Worm (Caenorhabditis elegans) whole organism, mixed stage, embryonic: ENCODE data around the gene vap-1.

Experiments
- M03D4.4 ChIP-seq: sonication (generic microtip); optimal IDR thresholded peaks from 2 replicates; lab custom pipeline; 2017; ENCODE audit warnings: mild to moderate bottlenecking, missing genetic modification characterization, missing compliant biosample characterization
- bed-3 ChIP-seq: fragments of 200-800 bp; sonication (Bioruptor generic); optimal IDR thresholded peaks from 3 replicates; lab custom pipeline; 2018; ENCODE audit warnings: mild to moderate bottlenecking, missing genetic modification characterization, moderate library complexity, missing compliant biosample characterization
- blmp-1 ChIP-seq: fragments of 150-350 bp; optimal IDR thresholded peaks from 2 replicates; lab custom pipeline; 2014; ENCODE audit warnings: missing biosample characterization, missing genetic modification characterization
- ceh-39 ChIP-seq: fragments of 150-350 bp; optimal IDR thresholded peaks from 2 replicates; lab custom pipeline; 2014; ENCODE audit warnings: missing biosample characterization, missing genetic modification characterization
- ceh-43 ChIP-seq: fragments of 200-800 bp; sonication (Bioruptor generic); optimal IDR thresholded peaks from 2 replicates; lab custom pipeline; 2018; ENCODE audit warnings: mild to moderate bottlenecking, missing genetic modification characterization, moderate library complexity, missing compliant biosample characterization
- ces-1 ChIP-seq: fragments of 150-350 bp; optimal IDR thresholded peaks from 2 replicates; lab custom pipeline; 2014; ENCODE audit warnings: missing biosample characterization, missing genetic modification reagents, missing genetic modification characterization
- cnd-1 ChIP-seq: fragments of 200-800 bp; sonication (Bioruptor generic); optimal IDR thresholded peaks from 2 replicates; lab custom pipeline; 2018; ENCODE audit warnings: mild to moderate bottlenecking, missing genetic modification characterization, missing compliant biosample characterization
- elt-1 ChIP-seq: sonication (generic microtip); optimal IDR thresholded peaks from 2 replicates; lab custom pipeline; 2017; ENCODE audit warnings: missing genetic modification characterization, mild to moderate bottlenecking, missing compliant biosample characterization, antibody characterized with exemption, moderate library complexity, borderline replicate concordance; ENCODE audit not compliant: insufficient read depth
- elt-3 ChIP-seq: fragments of 150-350 bp; optimal IDR thresholded peaks from 2 replicates; lab custom pipeline; 2014; ENCODE audit warnings: missing biosample characterization, missing genetic modification characterization
- flh-1 ChIP-seq: fragments of 200-800 bp; sonication (Bioruptor generic); optimal IDR thresholded peaks from 2 replicates; lab custom pipeline; 2018; ENCODE audit warnings: mild to moderate bottlenecking, missing genetic modification characterization, moderate library complexity, missing compliant biosample characterization
- ham-2 ChIP-seq: fragments of 200-800 bp; sonication (Bioruptor generic); optimal IDR thresholded peaks from 2 replicates; lab custom pipeline; 2018; ENCODE audit warnings: mild to moderate bottlenecking, missing genetic modification characterization, missing compliant biosample characterization
- hlh-1 ChIP-seq: fragments of 150-350 bp; optimal IDR thresholded peaks from 2 replicates; lab custom pipeline; 2014; ENCODE audit warnings: missing biosample characterization, missing genetic modification reagents, missing genetic modification characterization
- lin-13 ChIP-seq: fragments of 150-350 bp; optimal IDR thresholded peaks from 2 replicates; lab custom pipeline; 2014; ENCODE audit warnings: missing biosample characterization, missing genetic modification characterization
- lin-32 ChIP-seq: fragments of 200-800 bp; sonication (Bioruptor generic); optimal IDR thresholded peaks from 2 replicates; lab custom pipeline; 2018; ENCODE audit warnings: mild to moderate bottlenecking, missing genetic modification characterization, missing compliant biosample characterization
- lsy-2 ChIP-seq: fragments of 150-350 bp; optimal IDR thresholded peaks from 2 replicates; lab custom pipeline; 2014; ENCODE audit warnings: missing biosample characterization, missing genetic modification characterization
- mab-5 ChIP-seq: fragments of 150-350 bp; optimal IDR thresholded peaks from 2 replicates; lab custom pipeline; 2014; ENCODE audit warnings: missing biosample characterization, missing genetic modification characterization
- mep-1 ChIP-seq: fragments of 150-350 bp; optimal IDR thresholded peaks from 2 replicates; lab custom pipeline; 2017; ENCODE audit warnings: missing biosample characterization, missing genetic modification reagents, missing genetic modification characterization, inconsistent platforms
- mls-2 ChIP-seq: sonication (generic microtip); optimal IDR thresholded peaks from 2 replicates; lab custom pipeline; 2016; ENCODE audit warnings: mild to moderate bottlenecking, missing genetic modification characterization, moderate library complexity, missing compliant biosample characterization
- nhr-12 ChIP-seq: fragments of 150-350 bp; optimal IDR thresholded peaks from 2 replicates; lab custom pipeline; 2014; ENCODE audit warnings: missing biosample characterization, missing genetic modification characterization
- nhr-2 ChIP-seq: fragments of 150-350 bp; optimal IDR thresholded peaks from 2 replicates; lab custom pipeline; 2014; ENCODE audit warnings: missing biosample characterization, missing genetic modification characterization
- nhr-28 ChIP-seq: fragments of 150-350 bp; optimal IDR thresholded peaks from 2 replicates; lab custom pipeline; 2014; ENCODE audit warnings: missing biosample characterization, missing genetic modification characterization
- nhr-76 ChIP-seq: sonication (generic microtip); optimal IDR thresholded peaks from 2 replicates; lab custom pipeline; 2017; ENCODE audit warnings: missing biosample characterization, missing genetic modification characterization
- pha-4 ChIP-seq: fragments of 150-350 bp; optimal IDR thresholded peaks from 2 replicates; lab custom pipeline; 2018; ENCODE audit warnings: missing biosample characterization, missing genetic modification reagents, missing genetic modification characterization
- sem-2 ChIP-seq: fragments of 200-800 bp; sonication (Bioruptor generic); optimal IDR thresholded peaks from 2 replicates; lab custom pipeline; 2018; ENCODE audit warnings: mild to moderate bottlenecking, missing genetic modification characterization, missing compliant biosample characterization
- snpc-4 ChIP-seq: fragments of 150-350 bp; optimal IDR thresholded peaks from 2 replicates; lab custom pipeline; 2014; ENCODE audit warnings: missing biosample characterization, missing genetic modification characterization
- unc-120 ChIP-seq: sonication (generic microtip); optimal IDR thresholded peaks from 2 replicates; lab custom pipeline; 2017; ENCODE audit warnings: missing genetic modification characterization, missing compliant biosample characterization; ENCODE audit not compliant: poor library complexity, severe bottlenecking
- unc-39 ChIP-seq: fragments of 150-350 bp; optimal IDR thresholded peaks from 2 replicates; lab custom pipeline; 2014; ENCODE audit warnings: missing biosample characterization, missing genetic modification characterization
- unc-62 ChIP-seq: fragments of 150-350 bp; optimal IDR thresholded peaks from 2 replicates; lab custom pipeline; 2014; ENCODE audit warnings: missing biosample characterization, missing genetic modification reagents, missing genetic modification characterization
- zip-8 ChIP-seq: fragments of 150-350 bp; optimal IDR thresholded peaks from 2 replicates; lab custom pipeline; 2014; ENCODE audit warnings: missing biosample characterization, missing genetic modification characterization
- ztf-11 ChIP-seq: fragments of 150-350 bp; optimal IDR thresholded peaks from 2 replicates; lab custom pipeline; 2014; ENCODE audit warnings: missing biosample characterization, missing genetic modification characterization

Gene vap-1

DNA sequence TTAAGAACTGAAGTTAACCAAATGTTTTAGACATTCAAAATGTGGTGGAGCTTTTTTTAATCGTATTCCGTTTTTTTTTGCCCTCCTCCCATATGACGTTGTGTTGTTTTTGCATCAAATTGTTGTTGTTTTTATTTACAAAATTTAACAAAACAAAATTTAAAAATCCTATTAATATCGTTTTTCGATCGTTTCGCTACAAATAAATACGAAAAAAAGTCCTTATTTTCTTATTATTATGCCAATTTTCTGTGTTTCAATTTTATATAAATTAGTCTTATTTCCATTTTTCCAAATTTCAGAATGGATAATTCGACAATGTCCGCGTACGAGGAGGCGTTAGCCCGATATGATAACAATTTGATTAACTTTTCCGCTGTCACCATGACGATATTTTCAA, 36.9 kb downstream of the vap-1 start, which contains the start of gene npr-36:
npr-36 (plus strand) TSS at position 301 of the 400 bp plus-strand sequence.
- TF ChIP-seq cnd-1 (tag; lab: Kevin White, UChicago) (no peak), mab-5 (no peak), unc-120 (tag; lab: Kevin White, UChicago) (no peak), elt-1 (tag; lab: Kevin White, UChicago) (no peak), mls-2 (tag; lab: Kevin White, UChicago) (no peak), lin-13 (tag; lab: Kevin White, UChicago) (no peak), nhr-12 (tag; lab: Kevin White, UChicago) (no peak), nhr-76 (tag; lab: Kevin White, UChicago) (no peak), blmp-1 (tag; lab: Kevin White, UChicago) (no peak), elt-3 (no peak), bed-3 (GFP tag; lab: Kevin White, UChicago) (no peak), hlh-1 (tag; lab: Kevin White, UChicago) (no peak), mep-1 (tag; lab: Kevin White, UChicago) (no peak), lin-32 (GFP tag; lab: Kevin White, UChicago) (no peak), nhr-2 (tag; lab: Kevin White, UChicago) (no peak)

DNA sequence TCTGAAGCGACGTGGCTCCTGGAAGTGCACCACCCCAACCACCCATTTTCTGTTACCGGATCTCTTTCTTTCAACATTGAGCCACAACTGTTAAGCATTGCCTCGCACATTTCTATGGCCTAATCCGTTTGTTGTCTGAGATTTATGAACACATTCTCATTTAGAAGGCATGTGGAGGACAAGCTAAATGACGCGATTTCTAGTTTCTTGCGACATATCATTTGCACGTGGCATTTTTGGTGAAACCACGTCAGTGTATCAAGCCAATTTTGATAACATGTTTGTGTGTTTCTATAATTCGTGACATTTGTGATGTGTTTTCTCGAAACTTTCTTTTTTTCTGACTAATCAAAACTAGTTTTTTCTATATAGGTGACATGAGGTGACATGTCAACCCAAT, 39.6 kb downstream of the vap-1 start:
- TF ChIP-seq sem-2 (no peak), mls-2 (tag; lab: Kevin White, UChicago) (no peak), lsy-2 (tag; lab: Kevin White, UChicago) (no peak), flh-1 (no peak), unc-39 (tag; lab: Kevin White, UChicago) (no peak), nhr-28 (tag; lab: Kevin White, UChicago) (no peak), zip-8 (tag; lab: Kevin White, UChicago) (no peak), elt-3 (no peak), ztf-11 (tag; lab: Kevin White, UChicago) (no peak), pha-4 (tag; lab: Kevin White, UChicago) (no peak), lin-13 (tag; lab: Kevin White, UChicago) (no peak), cnd-1 (tag; lab: Kevin White, UChicago) (no peak), snpc-4 (tag; lab: Kevin White, UChicago) (no peak), unc-62 (no peak), ham-2 (GFP tag; lab: Kevin White, UChicago) (no peak), M03D4.4 (tag; lab: Kevin White, UChicago) (no peak), elt-1 (tag; lab: Kevin White, UChicago) (no peak), nhr-76 (tag; lab: Kevin White, UChicago) (no peak), bed-3 (GFP tag; lab: Kevin White, UChicago) (no peak), unc-120 (tag; lab: Kevin White, UChicago) (no peak)
- TF ChIP-seq, all 35 proteins: peak for 0

DNA sequence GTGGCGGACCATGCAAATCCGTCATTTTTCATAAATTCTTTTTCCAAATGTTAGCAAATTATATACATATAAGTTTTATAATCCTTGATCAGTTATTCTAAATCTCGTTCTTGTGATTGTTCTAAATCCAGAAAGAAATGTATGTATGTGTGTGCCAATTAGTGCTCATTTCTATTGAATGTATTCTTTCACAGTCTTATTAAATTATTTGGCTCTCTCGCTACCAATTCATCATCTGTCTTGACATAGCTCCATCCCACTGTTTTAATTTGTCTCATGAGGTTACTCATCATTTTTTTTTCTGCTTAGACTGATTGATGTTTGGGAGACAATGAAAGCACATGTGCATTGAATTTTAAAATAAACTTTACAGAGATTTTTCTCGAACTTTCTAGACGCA, 40.9 kb downstream of the vap-1 start:
- TF ChIP-seq ces-1 (GFP tag; lab: Kevin White, UChicago) (peak; percentile 57), ceh-43 (no peak)
- TF ChIP-seq, all 35 proteins: peak for 1

DNA sequence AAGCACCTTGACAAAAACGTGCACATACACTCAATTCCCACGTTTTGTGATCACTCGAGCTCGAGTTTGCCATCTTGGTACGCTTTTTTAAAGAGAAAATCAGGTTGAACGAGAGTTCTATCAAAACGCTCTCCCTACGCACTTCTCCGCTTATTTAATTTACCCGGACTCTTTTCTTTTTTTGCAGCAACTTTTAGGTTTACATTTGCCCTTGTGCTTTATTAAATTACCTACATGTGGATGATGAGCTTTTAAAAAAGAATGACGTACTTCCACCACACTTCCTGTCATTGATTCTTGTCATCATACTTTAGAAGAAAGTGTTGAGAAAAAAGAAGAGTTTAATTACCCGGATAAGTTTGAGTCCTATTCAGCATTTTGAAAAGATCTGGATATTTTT, 44.3 kb downstream of the vap-1 start:
- TF ChIP-seq nhr-2 (tag; lab: Kevin White, UChicago) (no peak), ces-1 (GFP tag; lab: Kevin White, UChicago) (peak; percentile 49), mls-2 (tag; lab: Kevin White, UChicago) (no peak), nhr-12 (tag; lab: Kevin White, UChicago) (no peak), elt-1 (tag; lab: Kevin White, UChicago) (no peak)
- TF ChIP-seq, all 35 proteins: peak for 1

DNA sequence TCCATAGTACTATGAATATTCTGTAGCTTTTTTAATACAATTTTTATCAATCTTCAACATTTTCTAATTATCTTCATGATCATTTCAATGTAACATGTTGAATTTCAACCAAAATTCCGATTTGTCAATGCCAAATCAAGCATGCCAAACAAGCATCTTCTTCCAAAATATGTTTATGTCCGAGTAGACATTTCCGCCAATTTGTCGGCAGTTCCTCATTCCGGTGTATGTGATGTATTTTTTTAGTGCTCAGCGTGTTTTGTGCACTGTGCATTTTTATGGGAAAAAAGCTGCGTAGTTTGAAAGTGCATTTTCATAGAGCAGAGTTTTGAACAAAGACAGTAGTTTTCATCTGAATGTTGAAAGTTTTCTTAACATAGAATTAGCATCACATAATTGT, 46.9 kb downstream of the vap-1 start:
- TF ChIP-seq snpc-4 (tag; lab: Kevin White, UChicago) (no peak), elt-3 (no peak), nhr-76 (tag; lab: Kevin White, UChicago) (no peak), hlh-1 (tag; lab: Kevin White, UChicago) (no peak), lin-13 (tag; lab: Kevin White, UChicago) (no peak), ham-2 (GFP tag; lab: Kevin White, UChicago) (no peak), ceh-39 (tag; lab: Kevin White, UChicago) (no peak)
